Fruit fly (Drosophila melanogaster) whole organism, embryonic: ENCODE data around the gene Tsen2.

Experiments used
- Antp ChIP-seq: fragments of 200-800 bp; sonication (Bioruptor generic); optimal IDR thresholded peaks from 3 replicates; lab custom pipeline; 2016; ENCODE audit warnings: missing biosample characterization, missing genetic modification characterization
- BtbVII ChIP-seq: fragments of 200-800 bp; sonication (Bioruptor generic); optimal IDR thresholded peaks from 3 replicates; lab custom pipeline; 2017; ENCODE audit warnings: missing biosample characterization, mild to moderate bottlenecking, missing genetic modification characterization
- CG10979 ChIP-seq: fragments of 200-800 bp; sonication (Bioruptor generic); optimal IDR thresholded peaks from 2 replicates; lab custom pipeline; 2018; ENCODE audit warnings: missing biosample characterization, mild to moderate bottlenecking, missing genetic modification characterization, moderate library complexity
- CG11085 ChIP-seq: fragments of 200-800 bp; sonication (Bioruptor generic); IDR thresholded peaks from 2 replicates; pipeline ENCODE4 v1.3.6; 2022; ENCODE audit warnings: missing biosample characterization, missing genetic modification characterization
- CG11093 ChIP-seq: fragments of 200-800 bp; sonication (Bioruptor generic); IDR thresholded peaks from 3 replicates; pipeline ENCODE4 v1.3.6; 2022; ENCODE audit warnings: missing biosample characterization, missing genetic modification characterization
- CG11504 ChIP-seq: fragments of 200-800 bp; sonication (Bioruptor generic); optimal IDR thresholded peaks from 3 replicates; lab custom pipeline; 2019; ENCODE audit warnings: missing biosample characterization, mild to moderate bottlenecking, missing genetic modification characterization, moderate library complexity
- CG1603 ChIP-seq: fragments of 200-800 bp; sonication (Bioruptor generic); optimal IDR thresholded peaks from 2 replicates; lab custom pipeline; 2019; ENCODE audit warnings: missing biosample characterization, mild to moderate bottlenecking, missing genetic modification characterization, moderate library complexity
- CG16863 ChIP-seq: fragments of 200-800 bp; sonication (Bioruptor generic); optimal IDR thresholded peaks from 3 replicates; lab custom pipeline; 2016; ENCODE audit warnings: missing biosample characterization, missing genetic modification characterization
- CG17361 ChIP-seq: fragments of 200-800 bp; sonication (Bioruptor generic); IDR thresholded peaks from 3 replicates; pipeline ENCODE4 v1.3.6; 2022; ENCODE audit warnings: missing biosample characterization, missing genetic modification characterization
- CG17612 ChIP-seq: fragments of 200-800 bp; sonication (Bioruptor generic); IDR thresholded peaks from 2 replicates; pipeline ENCODE4 v1.3.6; 2022; ENCODE audit warnings: missing biosample characterization, missing genetic modification characterization
- CG1832 ChIP-seq: fragments of 200-800 bp; sonication (Bioruptor generic); optimal IDR thresholded peaks from 2 replicates; lab custom pipeline; 2017; ENCODE audit warnings: missing biosample characterization, mild to moderate bottlenecking, missing genetic modification characterization, inconsistent platforms
- CG18764 ChIP-seq: fragments of 200-800 bp; sonication (Bioruptor generic); optimal IDR thresholded peaks from 3 replicates; lab custom pipeline; 2016; ENCODE audit warnings: missing biosample characterization, missing genetic modification characterization
- CG31224 ChIP-seq: fragments of 200-800 bp; sonication (Bioruptor generic); IDR thresholded peaks from 2 replicates; pipeline ENCODE4 v1.3.6; 2022; ENCODE audit warnings: missing biosample characterization, missing genetic modification characterization
- CG32767 ChIP-seq: fragments of 200-800 bp; sonication (Bioruptor generic); IDR thresholded peaks from 2 replicates; pipeline ENCODE4 v1.3.6; 2022; ENCODE audit warnings: missing biosample characterization, missing genetic modification characterization
- CG34224 ChIP-seq: fragments of 200-800 bp; sonication (Bioruptor generic); IDR thresholded peaks from 3 replicates; pipeline ENCODE4 v1.3.6; 2022; ENCODE audit warnings: missing biosample characterization, missing genetic modification characterization; ENCODE audit not compliant: partially characterized antibody
- CG34376 ChIP-seq: fragments of 200-800 bp; sonication (Bioruptor generic); optimal IDR thresholded peaks from 2 replicates; lab custom pipeline; 2018; ENCODE audit warnings: missing biosample characterization, mild to moderate bottlenecking, missing genetic modification characterization
- CG4282 ChIP-seq: fragments of 200-800 bp; sonication (Bioruptor generic); optimal IDR thresholded peaks from 2 replicates; lab custom pipeline; 2016; ENCODE audit warnings: missing biosample characterization, missing genetic modification characterization
- CG4820 ChIP-seq: fragments of 200-800 bp; sonication (Bioruptor generic); optimal IDR thresholded peaks from 3 replicates; lab custom pipeline; 2016; ENCODE audit warnings: missing biosample characterization, missing genetic modification characterization
- CG6175 ChIP-seq: fragments of 200-800 bp; sonication (Bioruptor generic); IDR thresholded peaks from 3 replicates; pipeline ENCODE4 v1.3.6; 2022; ENCODE audit warnings: missing biosample characterization, missing genetic modification characterization
- CG6765 ChIP-seq: fragments of 200-800 bp; sonication (Bioruptor generic); optimal IDR thresholded peaks from 3 replicates; lab custom pipeline; 2017; ENCODE audit warnings: missing biosample characterization, mild to moderate bottlenecking, missing genetic modification characterization
- CG6813 ChIP-seq: fragments of 200-800 bp; sonication (Bioruptor generic); optimal IDR thresholded peaks from 2 replicates; lab custom pipeline; 2017; ENCODE audit warnings: missing biosample characterization, missing genetic modification characterization, mild to moderate bottlenecking, moderate library complexity, missing genetic modification reagents
- CG7963 ChIP-seq: fragments of 200-800 bp; sonication (Bioruptor generic); IDR thresholded peaks from 3 replicates; pipeline ENCODE4 v1.3.6; 2022; ENCODE audit warnings: missing biosample characterization, missing genetic modification characterization; ENCODE audit not compliant: partially characterized antibody
- CG7987 ChIP-seq: fragments of 200-800 bp; sonication (Bioruptor generic); optimal IDR thresholded peaks from 2 replicates; lab custom pipeline; 2018; ENCODE audit warnings: missing biosample characterization, mild to moderate bottlenecking, missing genetic modification characterization, moderate library complexity
- CG8478 ChIP-seq: fragments of >200 bp; optimal IDR thresholded peaks from 2 replicates; lab custom pipeline; 2018
- CG9727 ChIP-seq: fragments of 200-800 bp; sonication (Bioruptor generic); optimal IDR thresholded peaks from 3 replicates; lab custom pipeline; 2017; ENCODE audit warnings: missing biosample characterization, mild to moderate bottlenecking, missing genetic modification characterization
- CG9876 ChIP-seq: fragments of 200-800 bp; sonication (Bioruptor generic); optimal IDR thresholded peaks from 2 replicates; lab custom pipeline; 2016; ENCODE audit warnings: missing biosample characterization, missing genetic modification characterization
- Dfd ChIP-seq, 2 experiments: fragments of >200 bp; optimal IDR thresholded peaks; 2 replicates each; lab custom pipeline; 2017; ENCODE audit warnings: missing biosample characterization in 2 of 2, missing genetic modification characterization in 2 of 2
- Dp ChIP-seq: fragments of 200-800 bp; sonication (Bioruptor generic); optimal IDR thresholded peaks from 2 replicates; lab custom pipeline; 2018; ENCODE audit warnings: missing biosample characterization, mild to moderate bottlenecking, missing genetic modification characterization, moderate library complexity
- HLH4C ChIP-seq: fragments of 200-800 bp; sonication (Bioruptor generic); IDR thresholded peaks from 3 replicates; pipeline ENCODE4 v1.3.6; 2022; ENCODE audit warnings: missing biosample characterization, missing genetic modification characterization; ENCODE audit not compliant: partially characterized antibody
- HLH54F ChIP-seq: fragments of 200-800 bp; sonication (Bioruptor generic); optimal IDR thresholded peaks from 3 replicates; lab custom pipeline; 2016; ENCODE audit warnings: missing biosample characterization, missing genetic modification characterization
- HmgD ChIP-seq: fragments of 200-800 bp; sonication (Bioruptor generic); optimal IDR thresholded peaks from 3 replicates; lab custom pipeline; 2016; ENCODE audit warnings: missing biosample characterization, missing genetic modification characterization
- Hr78 ChIP-seq, 2 experiments: fragments of 200-800 bp in 1 of 2; fragments of >200 bp in 1 of 2; sonication (Bioruptor generic) in 1 of 2; optimal IDR thresholded peaks; 2 replicates each; lab custom pipeline; 2017 to 2019; ENCODE audit warnings: missing biosample characterization in 2 of 2, missing genetic modification characterization in 2 of 2, mild to moderate bottlenecking in 1 of 2, moderate library complexity in 1 of 2
- NfI ChIP-seq: fragments of 200-800 bp; sonication (Bioruptor generic); optimal IDR thresholded peaks from 3 replicates; lab custom pipeline; 2018; ENCODE audit warnings: missing biosample characterization, mild to moderate bottlenecking, missing genetic modification characterization, moderate library complexity
- Taf1 ChIP-seq: fragments of 200-800 bp; sonication (Bioruptor generic); IDR thresholded peaks from 2 replicates; pipeline ENCODE4 v1.3.6; 2022; ENCODE audit warnings: missing biosample characterization, missing genetic modification characterization
- ab ChIP-seq: fragments of 200-800 bp; sonication (Bioruptor generic); optimal IDR thresholded peaks from 2 replicates; lab custom pipeline; 2016; ENCODE audit warnings: missing biosample characterization, missing genetic modification characterization
- ap ChIP-seq: fragments of 200-800 bp; sonication (Bioruptor generic); IDR thresholded peaks from 2 replicates; pipeline ENCODE4 v1.3.6; 2022; ENCODE audit warnings: missing biosample characterization, missing genetic modification characterization
- ato ChIP-seq: fragments of 200-800 bp; sonication (Bioruptor generic); IDR thresholded peaks from 2 replicates; pipeline ENCODE4 v1.3.6; 2022; ENCODE audit warnings: missing biosample characterization, missing genetic modification characterization; ENCODE audit not compliant: partially characterized antibody
- az2 ChIP-seq: fragments of 200-800 bp; sonication (Bioruptor generic); optimal IDR thresholded peaks from 3 replicates; lab custom pipeline; 2016; ENCODE audit warnings: missing biosample characterization, missing genetic modification characterization
- chif ChIP-seq, 2 experiments: fragments of 200-800 bp; sonication (Bioruptor generic); optimal IDR thresholded peaks; 3 replicates each; lab custom pipeline; 2016; ENCODE audit warnings: missing biosample characterization in 2 of 2, missing genetic modification characterization in 2 of 2
- fu2 ChIP-seq: fragments of 200-800 bp; sonication (Bioruptor generic); optimal IDR thresholded peaks from 2 replicates; lab custom pipeline; 2016; ENCODE audit warnings: missing biosample characterization, missing genetic modification characterization
- ind ChIP-seq: fragments of 200-800 bp; sonication (Bioruptor generic); optimal IDR thresholded peaks from 3 replicates; lab custom pipeline; 2016; ENCODE audit warnings: missing biosample characterization, missing genetic modification characterization
- lbe ChIP-seq: fragments of 200-800 bp; sonication (Bioruptor generic); optimal IDR thresholded peaks from 2 replicates; lab custom pipeline; 2016; ENCODE audit warnings: missing biosample characterization, mild to moderate bottlenecking, missing genetic modification characterization
- lola ChIP-seq, 3 experiments: fragments of >200 bp in 2 of 3; fragments of 200-800 bp in 1 of 3; sonication (Bioruptor generic) in 1 of 3; optimal IDR thresholded peaks; 2 replicates each; lab custom pipeline; 2017 to 2019; ENCODE audit warnings: missing biosample characterization in 3 of 3, missing genetic modification characterization in 3 of 3, mild to moderate bottlenecking in 1 of 3, moderate library complexity in 1 of 3
- nerfin-1 ChIP-seq: fragments of 200-800 bp; sonication (Bioruptor generic); optimal IDR thresholded peaks from 3 replicates; lab custom pipeline; 2019; ENCODE audit warnings: missing biosample characterization, mild to moderate bottlenecking, missing genetic modification characterization, moderate library complexity
- oc ChIP-seq: fragments of 200-800 bp; sonication (Bioruptor generic); optimal IDR thresholded peaks from 2 replicates; lab custom pipeline; 2018; ENCODE audit warnings: missing biosample characterization, mild to moderate bottlenecking, missing genetic modification characterization, moderate library complexity
- sens ChIP-seq: fragments of 200-800 bp; sonication (Bioruptor generic); peaks from one replicate; lab custom pipeline; 2016; ENCODE audit warnings: missing biosample characterization, missing genetic modification characterization
- seq ChIP-seq: fragments of 200-800 bp; sonication (Bioruptor generic); IDR thresholded peaks from 2 replicates; pipeline ENCODE4 v1.3.6; 2022; ENCODE audit warnings: missing biosample characterization, missing genetic modification characterization
- slp2 ChIP-seq: fragments of 200-800 bp; sonication (Bioruptor generic); optimal IDR thresholded peaks from 2 replicates; lab custom pipeline; 2016; ENCODE audit warnings: missing biosample characterization, missing genetic modification characterization
- sug ChIP-seq: fragments of 200-800 bp; optimal IDR thresholded peaks from 2 replicates; lab custom pipeline; 2019; ENCODE audit warnings: missing biosample characterization, mild to moderate bottlenecking, missing genetic modification characterization, moderate library complexity
- toy ChIP-seq: fragments of 200-800 bp; sonication (Bioruptor generic); IDR thresholded peaks from 2 replicates; pipeline ENCODE4 v1.3.6; 2022; ENCODE audit warnings: missing biosample characterization, missing genetic modification characterization
- ttk ChIP-seq: fragments of 200-800 bp; sonication (Bioruptor generic); IDR thresholded peaks from 2 replicates; pipeline ENCODE4 v2.1.2; 2022; ENCODE audit warnings: missing biosample characterization, missing genetic modification characterization

The Tsen2 gene

DNA sequence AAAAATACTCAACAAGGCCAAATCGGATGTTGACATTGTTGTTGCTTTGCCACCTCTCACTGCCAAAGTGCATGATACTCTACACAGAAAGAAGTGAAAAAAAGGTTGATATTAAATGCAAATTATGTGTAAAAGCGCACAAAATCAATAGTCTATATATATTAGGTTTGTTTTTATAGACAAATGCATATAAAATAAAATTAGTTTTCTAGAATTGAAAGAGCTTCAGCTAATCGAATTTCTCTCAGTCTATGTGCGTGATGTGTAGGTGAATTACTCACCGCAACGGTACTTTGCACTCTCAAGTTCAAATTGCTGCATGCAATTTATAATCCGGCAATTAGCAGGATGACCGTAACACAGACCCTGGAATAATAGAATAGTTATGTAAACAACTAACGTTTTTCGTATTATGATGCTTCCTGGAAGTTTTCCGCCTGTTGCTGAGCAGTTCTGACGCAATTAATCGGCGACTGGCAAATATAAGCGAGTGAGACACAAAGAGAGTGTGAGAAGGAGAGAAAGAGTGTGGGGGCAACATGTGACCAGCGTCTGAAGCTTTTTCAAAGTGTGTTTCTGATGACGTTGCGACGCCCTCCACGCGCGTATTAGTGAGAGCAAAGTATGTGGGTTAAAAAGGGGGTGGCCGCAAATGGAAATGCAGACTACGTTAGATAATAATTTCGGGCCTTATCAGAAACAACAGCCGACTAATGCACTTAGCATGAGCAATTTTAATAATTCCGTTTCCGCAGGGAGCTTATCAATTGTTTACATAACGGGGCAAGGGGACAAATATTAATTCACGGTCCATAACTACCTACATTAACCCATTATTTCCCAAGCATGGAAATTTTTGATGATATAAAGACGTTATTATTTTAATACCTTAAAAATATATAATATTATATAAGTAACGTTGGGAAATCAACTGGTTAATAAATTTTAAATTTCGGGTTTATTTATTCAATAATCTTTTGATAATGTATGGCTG is 8.6 kb upstream of the Tsen2 start (continued):
- no peak for TF ChIP-seq HmgD (GFP tag; lab: Kevin White, UChicago)
- peak; percentile 58 for TF ChIP-seq CG6765
- peak; percentile 96 for TF ChIP-seq CG17361
- TF ChIP-seq Taf1 (GFP tag; lab: Robert Waterston, UW), result peak; percentile 86
- peak; percentile 87 for TF ChIP-seq nerfin-1
- peak; percentile 98 for TF ChIP-seq sens (GFP tag; lab: Kevin White, UChicago)
- no peak for TF ChIP-seq CG9876 (GFP tag; lab: Kevin White, UChicago)
- peak; percentile 92 for TF ChIP-seq CG17612
- TF ChIP-seq CG8478 (lab: Kevin White, UChicago), result no peak
- peak; percentile 83 for TF ChIP-seq CG6813 (GFP tag; lab: Kevin White, UChicago)
- TF ChIP-seq HLH54F, result peak; percentile 74
- peak; percentile 85 for TF ChIP-seq CG16863 (GFP tag; lab: Kevin White, UChicago)
- TF ChIP-seq seq (GFP tag; lab: Robert Waterston, UW), result peak; percentile 92
- TF ChIP-seq CG32767 (GFP tag; lab: Robert Waterston, UW), result peak; percentile 92
- TF ChIP-seq Dp (GFP tag; lab: Kevin White, UChicago), result no peak
- peak; percentile 46 for TF ChIP-seq fu2
- TF ChIP-seq chif (GFP tag; optimal IDR thresholded peaks at IDR 0.05; lab: Kevin White, UChicago), result peak; percentile 59 to 87
- TF ChIP-seq toy (GFP tag; lab: Robert Waterston, UW), result peak; percentile 90
- peak; percentile 96 for TF ChIP-seq oc
- TF ChIP-seq CG11093, result peak; percentile 93
- TF ChIP-seq CG18764 (GFP tag; lab: Kevin White, UChicago), result peak; percentile 91
- TF ChIP-seq CG11085 (GFP tag; lab: Robert Waterston, UW), result peak; percentile 89
- peak; percentile 69 for TF ChIP-seq BtbVII
- TF ChIP-seq CG7987, result peak; percentile 90
- peak; percentile 89 for TF ChIP-seq CG11504 (tag; lab: Kevin White, UChicago)
- TF ChIP-seq lbe (GFP tag; lab: Kevin White, UChicago), result peak; percentile 87
- TF ChIP-seq CG4820 (GFP tag; lab: Kevin White, UChicago), result peak; percentile 93
- TF ChIP-seq CG9727, result peak; percentile 97
- TF ChIP-seq CG10979 (tag; lab: Kevin White, UChicago), result peak; percentile 90
- TF ChIP-seq NfI, result peak; percentile 81
- TF ChIP-seq CG1832, result peak; percentile 1
- TF ChIP-seq CG4282 (GFP tag; lab: Kevin White, UChicago), result peak; percentile 17
- TF ChIP-seq CG34376, result peak; percentile 20
- TF ChIP-seq CG31224 (GFP tag; lab: Robert Waterston, UW), result peak; percentile 88
- TF ChIP-seq, all 482 proteins: peak for 409

DNA sequence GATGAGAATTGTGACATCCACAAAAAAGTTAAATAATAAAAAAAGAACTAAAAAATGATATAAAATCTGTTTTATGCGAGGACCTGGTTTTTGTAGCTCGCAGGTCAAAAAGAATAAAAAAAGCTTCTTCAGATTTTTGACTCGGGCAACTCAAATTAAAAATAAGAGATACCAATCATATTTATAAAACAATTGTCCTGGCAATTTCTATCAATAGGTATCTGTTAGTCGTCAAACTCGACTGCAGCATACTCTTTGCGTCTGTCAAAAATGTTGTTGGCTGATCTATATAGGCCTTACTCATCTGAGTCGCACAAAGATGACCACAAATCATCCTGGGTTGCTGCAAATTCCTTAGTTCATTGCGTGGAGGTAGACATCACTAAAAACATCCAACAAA is 7.0 kb upstream of the Tsen2 start:
- TF ChIP-seq Antp (no peak), lola (GFP tag; optimal IDR thresholded peaks at IDR 0.05; lab: Kevin White, UChicago) (no peak), sug (no peak), ind (GFP tag; lab: Kevin White, UChicago) (no peak), CG34224 (GFP tag; lab: Robert Waterston, UW) (peak; percentile 21; the same call in 1 of the 3 replicates), ab (GFP tag; lab: Kevin White, UChicago) (no peak), CG7963 (peak; percentile 45; the same call in 2 of the 3 replicates), Hr78 (GFP tag; optimal IDR thresholded peaks at IDR 0.05; lab: Kevin White, UChicago) (no peak), az2 (no peak), slp2 (no peak), Dfd (GFP tag; optimal IDR thresholded peaks at IDR 0.05; lab: Kevin White, UChicago) (no peak), ttk (no peak), ap (no peak), CG6175 (GFP tag; lab: Robert Waterston, UW) (no peak), HLH4C (GFP tag; lab: Robert Waterston, UW) (peak; percentile 75), CG1603 (tag; lab: Kevin White, UChicago) (no peak), ato (GFP tag; lab: Robert Waterston, UW) (0 out of 2 replicates have a peak, but pooled peaks have one; percentile 40)
